Worm (Caenorhabditis elegans) whole organism, L4 larva: Measurements from ENCODE around the gene Y54F10AL.1.

Source experiments
- aly-2 ChIP-seq: sonication (generic microtip); optimal IDR thresholded peaks from 2 replicates; lab custom pipeline; 2018; ENCODE audit warnings: missing biosample characterization, missing genetic modification characterization
- lin-39 ChIP-seq: fragments of 150-350 bp; optimal IDR thresholded peaks from 2 replicates; lab custom pipeline; 2014; ENCODE audit warnings: missing biosample characterization, missing genetic modification reagents, missing genetic modification characterization
- nhr-76 ChIP-seq: fragments of 150-350 bp; optimal IDR thresholded peaks from 2 replicates; lab custom pipeline; 2014; ENCODE audit warnings: missing biosample characterization, missing genetic modification characterization
- saeg-2 ChIP-seq: fragments of 200-800 bp; sonication (Bioruptor generic); IDR thresholded peaks from 2 replicates; pipeline ENCODE4 v1.3.6; 2022; ENCODE audit warnings: missing genetic modification reagents, missing genetic modification characterization, missing compliant biosample characterization
- unc-130 ChIP-seq: sonication (generic microtip); optimal IDR thresholded peaks from 2 replicates; lab custom pipeline; 2016; ENCODE audit warnings: missing genetic modification reagents, missing genetic modification characterization, missing compliant biosample characterization
- unc-62 ChIP-seq, 3 experiments: fragments of 150-350 bp in 1 of 3; sonication (generic microtip); optimal IDR thresholded peaks in 2 of 3; peaks in 1 of 3; 1 replicate in 1 of 3; 2 replicates in 2 of 3; lab custom pipeline; 2014 to 2017; ENCODE audit warnings: missing biosample characterization in 3 of 3, missing genetic modification characterization in 3 of 3, missing genetic modification reagents in 3 of 3, missing genotype in 1 of 3

- TF ChIP-seq nhr-76 (tag; lab: Kevin White, UChicago): no peak
- TF ChIP-seq unc-62 (GFP tag; optimal IDR thresholded peaks at IDR 0.05 in 1 of 2; lab: Kevin White, UChicago): no peak
- no peak for TF ChIP-seq unc-62 (tag; optimal IDR thresholded peaks at IDR 0.05; lab: Kevin White, UChicago)
- TF ChIP-seq unc-130: no peak
- TF ChIP-seq saeg-2 (GFP tag; lab: Robert Waterston, UW): no peak
- no peak for TF ChIP-seq lin-39 (tag; lab: Kevin White, UChicago)
- no peak for TF ChIP-seq aly-2 (tag; lab: Kevin White, UChicago)
Measured at ce11 chrIII:2474781-2475180, 12.7 kb upstream of the Y54F10AL.1 start.
